Fruit fly (Drosophila melanogaster) whole organism, embryonic: ENCODE measurements around the gene pros.
A peak's percentile ranks its signal among the peaks of the same experiment; 100 is the strongest.

Experiments
- Atf-2 ChIP-seq: fragments of 200-800 bp; sonication (Bioruptor generic); optimal IDR thresholded peaks from 2 replicates; lab custom pipeline; 2016; ENCODE audit warnings: missing biosample characterization, missing genetic modification characterization
- Atf3 ChIP-seq: fragments of 200-800 bp; sonication (Bioruptor generic); optimal IDR thresholded peaks from 3 replicates; lab custom pipeline; 2016; ENCODE audit warnings: missing biosample characterization, missing genetic modification characterization
- CG10959 ChIP-seq: fragments of 200-800 bp; sonication (Bioruptor generic); IDR thresholded peaks from 2 replicates; pipeline ENCODE4 v1.3.6; 2022; ENCODE audit warnings: missing biosample characterization, missing genetic modification characterization
- CG10979 ChIP-seq: fragments of 200-800 bp; sonication (Bioruptor generic); optimal IDR thresholded peaks from 2 replicates; lab custom pipeline; 2018; ENCODE audit warnings: missing biosample characterization, mild to moderate bottlenecking, missing genetic modification characterization, moderate library complexity
- CG12299 ChIP-seq: fragments of 200-800 bp; sonication (Bioruptor generic); optimal IDR thresholded peaks from 2 replicates; lab custom pipeline; 2018; ENCODE audit warnings: missing biosample characterization, mild to moderate bottlenecking, missing genetic modification characterization
- CG14710 ChIP-seq: fragments of 200-800 bp; sonication (Bioruptor generic); optimal IDR thresholded peaks from 3 replicates; lab custom pipeline; 2019; ENCODE audit warnings: missing biosample characterization, mild to moderate bottlenecking, missing genetic modification characterization, moderate library complexity
- CG15696 ChIP-seq: fragments of 200-800 bp; sonication (Bioruptor generic); optimal IDR thresholded peaks from 2 replicates; lab custom pipeline; 2019; ENCODE audit warnings: missing biosample characterization, mild to moderate bottlenecking, missing genetic modification characterization, moderate library complexity
- CG16813 ChIP-seq: fragments of 200-800 bp; sonication (Bioruptor generic); IDR thresholded peaks from 3 replicates; pipeline ENCODE4 v1.3.6; 2022; ENCODE audit warnings: missing biosample characterization, missing genetic modification characterization; ENCODE audit not compliant: partially characterized antibody
- CG2712 ChIP-seq: fragments of 200-800 bp; optimal IDR thresholded peaks from 3 replicates; lab custom pipeline; 2019; ENCODE audit warnings: missing biosample characterization, mild to moderate bottlenecking, missing genetic modification characterization, moderate library complexity
- CG3065 ChIP-seq: fragments of 200-800 bp; sonication (Bioruptor generic); optimal IDR thresholded peaks from 2 replicates; lab custom pipeline; 2016; ENCODE audit warnings: missing biosample characterization, missing genetic modification characterization
- CG3163 ChIP-seq: fragments of 200-800 bp; sonication (Bioruptor generic); optimal IDR thresholded peaks from 3 replicates; lab custom pipeline; 2016; ENCODE audit warnings: missing biosample characterization, missing genetic modification characterization
- CG3281 ChIP-seq: fragments of 200-800 bp; sonication (Bioruptor generic); optimal IDR thresholded peaks from 3 replicates; lab custom pipeline; 2017; ENCODE audit warnings: missing biosample characterization, mild to moderate bottlenecking, missing genetic modification characterization
- CG6765 ChIP-seq: fragments of 200-800 bp; sonication (Bioruptor generic); optimal IDR thresholded peaks from 3 replicates; lab custom pipeline; 2017; ENCODE audit warnings: missing biosample characterization, mild to moderate bottlenecking, missing genetic modification characterization
- CG7357 ChIP-seq: fragments of 200-800 bp; sonication (Bioruptor generic); IDR thresholded peaks from 3 replicates; pipeline ENCODE4 v1.3.6; 2022; ENCODE audit warnings: missing biosample characterization, missing genetic modification characterization
- CG8089 ChIP-seq: fragments of 200-800 bp; sonication (Bioruptor generic); optimal IDR thresholded peaks from 3 replicates; lab custom pipeline; 2016; ENCODE audit warnings: missing biosample characterization, missing genetic modification characterization
- CG9437 ChIP-seq: fragments of 200-800 bp; sonication (Bioruptor generic); optimal IDR thresholded peaks from 2 replicates; lab custom pipeline; 2018; ENCODE audit warnings: missing biosample characterization, mild to moderate bottlenecking, missing genetic modification characterization
- D ChIP-seq, 2 experiments: fragments of 200-800 bp in 1 of 2; fragments of >200 bp in 1 of 2; sonication (Bioruptor generic) in 1 of 2; optimal IDR thresholded peaks; 2 replicates in 1 of 2; 3 replicates in 1 of 2; lab custom pipeline; 2017; ENCODE audit warnings: mild to moderate bottlenecking in 1 of 2, missing biosample characterization in 1 of 2, missing genetic modification characterization in 1 of 2, missing genetic modification reagents in 1 of 2
- Dll ChIP-seq: fragments of 200-800 bp; sonication (Bioruptor generic); IDR thresholded peaks from 4 replicates; pipeline ENCODE4 v1.3.6; 2022; ENCODE audit warnings: missing biosample characterization, missing genetic modification characterization; ENCODE audit not compliant: partially characterized antibody
- Dref ChIP-seq: fragments of 200-800 bp; sonication (Bioruptor generic); IDR thresholded peaks from 2 replicates; pipeline ENCODE4 v1.3.6; 2022; ENCODE audit warnings: missing biosample characterization, missing genetic modification characterization
- Fer2 ChIP-seq: fragments of 200-800 bp; sonication (Bioruptor generic); optimal IDR thresholded peaks from 2 replicates; lab custom pipeline; 2018; ENCODE audit warnings: missing biosample characterization, mild to moderate bottlenecking, missing genetic modification characterization, moderate library complexity
- Gug ChIP-seq: fragments of 200-800 bp; sonication (Bioruptor generic); IDR thresholded peaks from 4 replicates; pipeline ENCODE4 v1.3.6; 2022; ENCODE audit warnings: missing biosample characterization, missing genetic modification characterization
- MBD-R2 ChIP-seq: fragments of 200-800 bp; sonication (Bioruptor generic); IDR thresholded peaks from 2 replicates; pipeline ENCODE4 v1.3.6; 2022; ENCODE audit warnings: missing biosample characterization, missing genetic modification characterization
- Neu2 ChIP-seq: fragments of 200-800 bp; sonication (Bioruptor generic); optimal IDR thresholded peaks from 3 replicates; lab custom pipeline; 2016; ENCODE audit warnings: missing biosample characterization, missing genetic modification characterization, borderline replicate concordance
- Nf-YB ChIP-seq: fragments of 200-800 bp; sonication (Bioruptor generic); optimal IDR thresholded peaks from 3 replicates; lab custom pipeline; 2019; ENCODE audit warnings: missing biosample characterization, mild to moderate bottlenecking, missing genetic modification characterization, moderate library complexity
- NfI ChIP-seq: fragments of 200-800 bp; sonication (Bioruptor generic); optimal IDR thresholded peaks from 3 replicates; lab custom pipeline; 2018; ENCODE audit warnings: missing biosample characterization, mild to moderate bottlenecking, missing genetic modification characterization, moderate library complexity
- Rfx ChIP-seq: fragments of 200-800 bp; sonication (Bioruptor generic); IDR thresholded peaks from 2 replicates; pipeline ENCODE4 v1.3.6; 2022; ENCODE audit warnings: missing biosample characterization, missing genetic modification characterization
- Tbp ChIP-seq: fragments of >200 bp; optimal IDR thresholded peaks from 2 replicates; lab custom pipeline; 2018; ENCODE audit warnings: missing biosample characterization, missing genetic modification characterization
- Trl ChIP-seq, 3 experiments: fragments of >200 bp in 2 of 3; fragments of 200-800 bp in 1 of 3; sonication (Bioruptor generic) in 1 of 3; optimal IDR thresholded peaks; 2 replicates in 1 of 3; 3 replicates in 2 of 3; lab custom pipeline; 2016 to 2017; ENCODE audit warnings: missing biosample characterization in 1 of 3, missing genetic modification characterization in 1 of 3
- amos ChIP-seq: fragments of 200-800 bp; sonication (Bioruptor generic); IDR thresholded peaks from 2 replicates; pipeline ENCODE4 v1.3.6; 2022; ENCODE audit warnings: missing biosample characterization, missing genetic modification characterization; ENCODE audit not compliant: partially characterized antibody
- cwo ChIP-seq: fragments of 200-800 bp; sonication (Bioruptor generic); optimal IDR thresholded peaks from 3 replicates; lab custom pipeline; 2017; ENCODE audit warnings: missing biosample characterization, missing genetic modification characterization, mild to moderate bottlenecking, moderate library complexity, missing genetic modification reagents
- disco-r ChIP-seq: fragments of 200-800 bp; sonication (Bioruptor generic); optimal IDR thresholded peaks from 2 replicates; lab custom pipeline; 2016; ENCODE audit warnings: missing biosample characterization, missing genetic modification characterization
- dm ChIP-seq: fragments of 200-800 bp; sonication (Bioruptor generic); optimal IDR thresholded peaks from 3 replicates; lab custom pipeline; 2016; ENCODE audit warnings: missing biosample characterization, missing genetic modification characterization
- esg ChIP-seq: fragments of 200-800 bp; sonication (Bioruptor generic); conservative IDR thresholded peaks from 2 replicates; pipeline ENCODE4 v1.3.6; 2022; ENCODE audit warnings: missing biosample characterization, missing genetic modification characterization
- exex ChIP-seq: fragments of 200-800 bp; sonication (Bioruptor generic); optimal IDR thresholded peaks from 4 replicates; lab custom pipeline; 2018; ENCODE audit warnings: missing biosample characterization, mild to moderate bottlenecking, missing genetic modification characterization, moderate library complexity
- fd3F ChIP-seq: fragments of 200-800 bp; sonication (Bioruptor generic); optimal IDR thresholded peaks from 2 replicates; lab custom pipeline; 2018; ENCODE audit warnings: missing biosample characterization, mild to moderate bottlenecking, missing genetic modification characterization, moderate library complexity
- gsb ChIP-seq: fragments of 200-800 bp; sonication (Bioruptor generic); IDR thresholded peaks from 2 replicates; pipeline ENCODE4 v1.3.6; 2022; ENCODE audit warnings: missing biosample characterization, missing genetic modification characterization
- kah ChIP-seq: fragments of 200-800 bp; sonication (Bioruptor generic); optimal IDR thresholded peaks from 2 replicates; lab custom pipeline; 2018; ENCODE audit warnings: missing biosample characterization, mild to moderate bottlenecking, missing genetic modification characterization
- nerfin-1 ChIP-seq: fragments of 200-800 bp; sonication (Bioruptor generic); optimal IDR thresholded peaks from 3 replicates; lab custom pipeline; 2019; ENCODE audit warnings: missing biosample characterization, mild to moderate bottlenecking, missing genetic modification characterization, moderate library complexity
- nerfin-2 ChIP-seq: fragments of 200-800 bp; sonication (Bioruptor generic); IDR thresholded peaks from 2 replicates; pipeline ENCODE4 v1.3.6; 2022; ENCODE audit warnings: missing biosample characterization, missing genetic modification characterization; ENCODE audit not compliant: partially characterized antibody
- otp ChIP-seq: fragments of 200-800 bp; sonication (Bioruptor generic); IDR thresholded peaks from 3 replicates; pipeline ENCODE4, ENCODE4 v1.3.6; 2022; ENCODE audit warnings: missing biosample characterization, missing genetic modification characterization
- pho ChIP-seq: fragments of 200-800 bp; sonication (Bioruptor generic); optimal IDR thresholded peaks from 2 replicates; lab custom pipeline; 2016; ENCODE audit warnings: missing biosample characterization, missing genetic modification characterization
- sim ChIP-seq: fragments of 200-800 bp; sonication (Bioruptor generic); IDR thresholded peaks from 2 replicates; pipeline ENCODE4 v1.3.6; 2022; ENCODE audit warnings: missing biosample characterization, missing genetic modification characterization
- stwl ChIP-seq: fragments of 200-800 bp; sonication (Bioruptor generic); optimal IDR thresholded peaks from 3 replicates; lab custom pipeline; 2018; ENCODE audit warnings: missing biosample characterization, mild to moderate bottlenecking, missing genetic modification characterization, moderate library complexity
- tgo ChIP-seq: fragments of 200-800 bp; sonication (Bioruptor generic); IDR thresholded peaks from 3 replicates; pipeline ENCODE4 v1.3.6; 2022; ENCODE audit warnings: missing biosample characterization, missing genetic modification characterization
- tio ChIP-seq: fragments of 200-800 bp; sonication (Bioruptor generic); optimal IDR thresholded peaks from 2 replicates; lab custom pipeline; 2017; ENCODE audit warnings: missing biosample characterization, missing genetic modification characterization, inconsistent platforms
- tll ChIP-seq, 2 experiments: fragments of 200-800 bp in 1 of 2; fragments of >200 bp in 1 of 2; sonication (Bioruptor generic) in 1 of 2; optimal IDR thresholded peaks; 2 replicates each; lab custom pipeline; 2017 to 2019; ENCODE audit warnings: missing biosample characterization in 2 of 2, missing genetic modification characterization in 2 of 2, mild to moderate bottlenecking in 1 of 2, moderate library complexity in 1 of 2
- trem ChIP-seq: fragments of 200-800 bp; optimal IDR thresholded peaks from 3 replicates; lab custom pipeline; 2019; ENCODE audit warnings: missing biosample characterization, mild to moderate bottlenecking, missing genetic modification characterization, moderate library complexity

The pros gene

DNA sequence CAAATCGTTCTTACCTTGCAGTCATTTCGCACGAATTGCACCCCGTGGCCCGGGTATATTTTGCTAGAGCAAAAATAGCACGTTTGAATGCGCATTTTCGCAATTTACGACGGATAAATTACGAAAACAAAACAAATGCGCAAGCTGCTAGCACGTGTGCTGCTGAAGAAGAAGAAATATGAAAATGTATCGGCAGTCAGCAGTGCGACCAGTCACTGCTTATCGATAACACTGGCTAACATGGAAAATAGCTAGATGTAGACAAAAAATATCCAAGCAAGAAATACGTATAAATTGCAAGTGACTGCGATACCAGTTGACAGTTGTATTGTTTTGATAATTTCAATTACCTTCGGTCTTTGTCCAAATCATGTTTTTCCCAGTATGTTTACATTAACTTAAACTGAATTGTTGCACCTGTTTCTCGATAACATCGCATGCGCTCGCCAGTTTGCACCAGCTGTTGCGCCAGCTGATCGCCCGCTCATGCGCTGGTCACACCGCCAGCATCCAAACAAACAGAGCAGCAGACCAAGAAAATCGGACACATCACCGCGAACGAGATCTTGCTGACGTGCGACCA is 103.2 kb downstream of the pros start, which contains the start of the genes RpL24-like and CG5276 (continued):
- TF ChIP-seq Nf-YB (GFP tag; lab: Kevin White, UChicago) = peak; percentile 9
- peak; percentile 65 for TF ChIP-seq CG16813 (GFP tag; lab: Robert Waterston, UW)
- TF ChIP-seq stwl (tag; lab: Kevin White, UChicago) = peak; percentile 35
- peak; percentile 25 for TF ChIP-seq Neu2 (GFP tag; lab: Kevin White, UChicago)
- TF ChIP-seq CG9437 (GFP tag; lab: Kevin White, UChicago) = no peak
- no peak for TF ChIP-seq CG10959
- TF ChIP-seq MBD-R2 (GFP tag; lab: Robert Waterston, UW) = peak; percentile 94
- peak; percentile 11 for TF ChIP-seq CG12299
- TF ChIP-seq dm = peak; percentile 98
- peak; percentile 55; the same call in 1 of the 3 replicates for TF ChIP-seq CG7357 (GFP tag; lab: Robert Waterston, UW)
- TF ChIP-seq CG10979 = peak; percentile 11
- peak; percentile 80 for TF ChIP-seq CG14710 (tag; lab: Kevin White, UChicago)
- no peak for TF ChIP-seq CG3065
- TF ChIP-seq tio = no peak
- TF ChIP-seq CG2712 = peak; percentile 42
- no peak for TF ChIP-seq esg (GFP tag; lab: Robert Waterston, UW)
- TF ChIP-seq Trl (optimal IDR thresholded peaks at IDR 0.05; lab: Kevin White, UChicago) = no peak
- TF ChIP-seq Trl (GFP tag; optimal IDR thresholded peaks at IDR 0.05; lab: Kevin White, UChicago) = no peak
- TF ChIP-seq Atf3 = no peak
- TF ChIP-seq gsb (GFP tag; lab: Robert Waterston, UW) = no peak
- TF ChIP-seq Dll (GFP tag; lab: Robert Waterston, UW) = peak; percentile 77
- TF ChIP-seq Atf-2 (GFP tag; lab: Kevin White, UChicago) = no peak

DNA sequence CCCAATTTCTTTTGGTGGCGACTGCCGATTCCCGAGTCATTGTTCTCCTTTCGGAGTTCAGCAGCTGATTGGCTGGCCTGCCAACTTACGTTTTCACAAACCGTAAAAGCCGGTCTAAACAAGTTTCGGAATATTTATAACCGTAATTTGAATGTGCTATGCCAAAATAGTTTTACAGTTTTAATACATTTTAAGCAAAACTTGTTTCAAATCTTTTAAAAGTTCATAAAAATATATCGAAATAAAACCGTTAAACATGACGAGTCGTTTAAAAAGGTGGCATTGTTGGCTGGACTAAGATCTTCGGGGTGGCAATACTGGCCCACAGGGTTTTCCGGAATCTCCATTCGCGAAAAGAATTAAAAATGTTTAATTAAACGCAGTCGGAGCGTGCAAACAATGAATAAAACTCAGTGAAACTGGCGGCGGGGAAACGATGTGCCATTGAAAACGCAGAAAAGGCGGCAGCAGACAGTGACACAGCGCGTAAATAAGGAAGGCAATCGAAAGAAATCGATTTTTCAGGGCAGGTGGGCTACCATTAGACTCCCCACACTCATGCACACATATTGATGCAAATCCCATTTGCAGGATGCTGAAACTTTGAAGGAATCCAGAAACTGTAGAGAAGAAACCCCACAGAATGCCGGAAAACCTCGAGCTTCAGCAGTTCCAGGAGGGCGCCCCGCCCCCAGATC is 107.4 kb downstream of the pros start, which contains the start of the genes Exd2 and CG5281:
TSS of gene Exd2 (minus strand) at position 167 of the 698 bp plus-strand sequence.
TSS of gene CG5281 (plus strand) at position 314 of the 698 bp plus-strand sequence.
- TF ChIP-seq D (optimal IDR thresholded peaks at IDR 0.05; lab: Kevin White, UChicago) (no peak), D (GFP tag; optimal IDR thresholded peaks at IDR 0.05; lab: Kevin White, UChicago) (peak; percentile 43), nerfin-2 (GFP tag; lab: Robert Waterston, UW) (no peak), exex (tag; lab: Kevin White, UChicago) (no peak), CG3281 (peak; percentile 44), trem (peak; percentile 99), pho (GFP tag; lab: Kevin White, UChicago) (peak; percentile 50), nerfin-1 (tag; lab: Kevin White, UChicago) (peak; percentile 48), amos (GFP tag; lab: Robert Waterston, UW) (peak; percentile 34; the same call in 1 of the 2 replicates), disco-r (GFP tag; lab: Kevin White, UChicago) (peak; percentile 15), CG3163 (peak; percentile 25), Rfx (peak; percentile 43; the same call in 1 of the 2 replicates), CG6765 (peak; percentile 12), cwo (GFP tag; lab: Kevin White, UChicago) (peak; percentile 16), CG15696 (tag; lab: Kevin White, UChicago) (peak; percentile 21), Fer2 (tag; lab: Kevin White, UChicago) (peak; percentile 22), tll (GFP tag; optimal IDR thresholded peaks at IDR 0.05; lab: Kevin White, UChicago) (peak in 1 of 2 experiments; percentile 4), tgo (GFP tag; lab: Robert Waterston, UW) (peak; percentile 14; the same call in 1 of the 3 replicates), Tbp (GFP tag; lab: Kevin White, UChicago) (no peak), otp (GFP tag; lab: Robert Waterston, UW) (0 out of 3 replicates have a peak, but pooled peaks have one; percentile 7), Dref (peak; percentile 40; the same call in 1 of the 2 replicates), NfI (peak; percentile 71), CG2712 (peak; percentile 47), Gug (no peak), sim (GFP tag; lab: Robert Waterston, UW) (no peak), kah (GFP tag; lab: Kevin White, UChicago) (no peak), CG8089 (GFP tag; lab: Kevin White, UChicago) (peak; percentile 35), fd3F (GFP tag; lab: Kevin White, UChicago) (peak; percentile 24)
